Worm (Caenorhabditis elegans): ENCODE measurements around the gene cogc-2.

The cogc-2 gene

ce11 chrIV:7084632-7085160 is 45.3 kb upstream of the cogc-2 start, which contains the start of gene rps-4 (continued):
- TF ChIP-seq sptf-1 (tag; optimal IDR thresholded peaks at IDR 0.05) (no peak), pag-3 (tag; optimal IDR thresholded peaks at IDR 0.05; ENCODE audit: borderline replicate concordance, insufficient read depth) (no peak), elt-3 (tag; optimal IDR thresholded peaks at IDR 0.05) (peak in 3 of 6 experiments; percentile 24 to 95 (median 72)), ama-1 (optimal IDR thresholded peaks at IDR 0.05) (peak; percentile 19), efl-1 (optimal IDR thresholded peaks at IDR 0.05) (peak; percentile 88 to 91), efl-1 (GFP tag; optimal IDR thresholded peaks at IDR 0.05 in 1 of 2) (peak; percentile 83 to 97), nhr-47 (tag; optimal IDR thresholded peaks at IDR 0.05) (peak; percentile 92)

- TF ChIP-seq efl-3 (GFP tag; optimal IDR thresholded peaks at IDR 0.05) (no peak), pag-3 (tag; optimal IDR thresholded peaks at IDR 0.05; ENCODE audit: borderline replicate concordance, insufficient read depth) (no peak), isw-1 (GFP tag; IDR thresholded peaks at IDR 0.05) (no peak), ztf-11 (tag; optimal IDR thresholded peaks at IDR 0.05) (no peak), alr-1 (tag; optimal IDR thresholded peaks at IDR 0.05; ENCODE audit: borderline replicate concordance) (no peak), lin-35 (GFP tag; optimal IDR thresholded peaks at IDR 0.05) (no peak), mab-9 (GFP tag; IDR thresholded peaks at IDR 0.05) (no peak), egl-13 (tag; optimal IDR thresholded peaks at IDR 0.05) (no peak), lin-13 (GFP tag; optimal IDR thresholded peaks at IDR 0.05) (no peak), jun-1 (tag; optimal IDR thresholded peaks at IDR 0.05) (no peak), tbx-2 (tag; optimal IDR thresholded peaks at IDR 0.05) (no peak), blmp-1 (tag; optimal IDR thresholded peaks at IDR 0.05) (no peak), unc-86 (tag; optimal IDR thresholded peaks at IDR 0.05) (no peak), xbp-1 (tag; optimal IDR thresholded peaks at IDR 0.05) (no peak), zip-4 (GFP tag; optimal IDR thresholded peaks at IDR 0.05) (no peak), ets-5 (GFP tag; IDR thresholded peaks at IDR 0.05) (no peak)
These were observed 44.6 kb upstream of the cogc-2 start for ce11 chrIV:7083976-7084375.

- TF ChIP-seq grh-1 (GFP tag; IDR thresholded peaks at IDR 0.05) (no peak), nhr-11 (tag; optimal IDR thresholded peaks at IDR 0.05) (no peak), aly-2 (tag; optimal IDR thresholded peaks at IDR 0.05) (peak; percentile 78), C04F5.9 (tag; optimal IDR thresholded peaks at IDR 0.05) (no peak), efl-1 (optimal IDR thresholded peaks at IDR 0.05) (peak; percentile 9 to 12), efl-1 (GFP tag; optimal IDR thresholded peaks at IDR 0.05 in 1 of 2) (peak in 1 of 2 experiments; percentile 22), ets-5 (GFP tag; IDR thresholded peaks at IDR 0.05) (no peak), nhr-71 (tag; optimal IDR thresholded peaks at IDR 0.05) (peak; percentile 46), rnt-1 (tag; optimal IDR thresholded peaks at IDR 0.05) (peak; percentile 30), nhr-85 (tag) (peak; percentile 56), fos-1 (tag; optimal IDR thresholded peaks at IDR 0.05) (peak; percentile 44), nhr-90 (tag; optimal IDR thresholded peaks at IDR 0.05; ENCODE audit: poor library complexity) (peak; percentile 34), ama-1 (optimal IDR thresholded peaks at IDR 0.05) (peak; percentile 49), nhr-47 (tag; optimal IDR thresholded peaks at IDR 0.05) (peak; percentile 8), lsy-2 (tag; optimal IDR thresholded peaks at IDR 0.05) (peak in 1 of 2 experiments; percentile 14)
These were observed 44.0 kb upstream of the cogc-2 start, which contains the start of gene Y43B11AR.3 for ce11 chrIV:7083382-7083784. TSS of gene Y43B11AR.3 (minus strand) at chrIV:7083716.

- no peak for TF ChIP-seq jun-1 (tag; optimal IDR thresholded peaks at IDR 0.05)
- no peak for TF ChIP-seq hlh-17 (GFP tag; optimal IDR thresholded peaks at IDR 0.05; ENCODE audit: borderline replicate concordance)
- no peak for TF ChIP-seq lin-14 (GFP tag; optimal IDR thresholded peaks at IDR 0.05)
- no peak for TF ChIP-seq zip-4 (GFP tag; optimal IDR thresholded peaks at IDR 0.05)
- TF ChIP-seq vab-15 (tag; optimal IDR thresholded peaks at IDR 0.05): no peak
- no peak for TF ChIP-seq ama-1 (optimal IDR thresholded peaks at IDR 0.05)
- no peak for TF ChIP-seq pag-3 (tag; optimal IDR thresholded peaks at IDR 0.05; ENCODE audit: borderline replicate concordance, insufficient read depth)
- TF ChIP-seq Y116A8C.19 (tag; optimal IDR thresholded peaks at IDR 0.05; ENCODE audit: borderline replicate concordance): no peak
- no peak for TF ChIP-seq nhr-20 (tag; optimal IDR thresholded peaks at IDR 0.05)
- no peak for TF ChIP-seq pax-3 (tag; optimal IDR thresholded peaks at IDR 0.05)
- no peak for TF ChIP-seq aly-2 (tag; optimal IDR thresholded peaks at IDR 0.05)
- no peak for TF ChIP-seq unc-30 (tag; optimal IDR thresholded peaks at IDR 0.05)
- TF ChIP-seq blmp-1 (tag; optimal IDR thresholded peaks at IDR 0.05): no peak
- no peak for TF ChIP-seq swsn-7 (tag; optimal IDR thresholded peaks at IDR 0.05)
- no peak for TF ChIP-seq nhr-12 (tag; optimal IDR thresholded peaks at IDR 0.05)
- TF ChIP-seq mep-1 (tag; optimal IDR thresholded peaks at IDR 0.05): no peak
- no peak for TF ChIP-seq unc-86 (tag; optimal IDR thresholded peaks at IDR 0.05)
- no peak for TF ChIP-seq ceh-82 (tag; optimal IDR thresholded peaks at IDR 0.05)
- TF ChIP-seq nhr-19 (GFP tag; conservative IDR thresholded peaks at IDR 0.05): no peak
These were observed 41.8 kb upstream of the cogc-2 start, which contains the start of gene Y43B11AR.1 for ce11 chrIV:7081214-7081613. TSS of gene Y43B11AR.1 (plus strand) at chrIV:7081514.
